Worm (Caenorhabditis elegans) whole organism, L4 larva: ENCODE measurements around the gene rrp-8.

Source experiments
- F44E2.7 ChIP-seq: fragments of 200-800 bp; sonication (Bioruptor generic); IDR thresholded peaks from 2 replicates; pipeline ENCODE4 v2.1.2; 2022; ENCODE audit warnings: missing genetic modification characterization, missing compliant biosample characterization
- R02D3.7 ChIP-seq: fragments of 150-350 bp; sonication (generic microtip); optimal IDR thresholded peaks from 3 replicates; lab custom pipeline; 2014; ENCODE audit warnings: missing biosample characterization, missing genetic modification characterization
- Y5F2A.4 ChIP-seq: fragments of 200-800 bp; sonication (Bioruptor generic); optimal IDR thresholded peaks from 2 replicates; lab custom pipeline; 2018; ENCODE audit warnings: mild to moderate bottlenecking, missing genetic modification characterization, missing compliant biosample characterization
- ZK337.2 ChIP-seq: fragments of 200-800 bp; sonication (Bioruptor generic); IDR thresholded peaks from 2 replicates; pipeline ENCODE4 v1.3.6; 2022; ENCODE audit warnings: missing genetic modification reagents, missing genetic modification characterization, missing compliant biosample characterization
- aha-1 ChIP-seq: fragments of 150-350 bp; peaks from one replicate; lab custom pipeline; 2014; ENCODE audit warnings: missing biosample characterization, missing genetic modification characterization
- aly-2 ChIP-seq: sonication (generic microtip); optimal IDR thresholded peaks from 2 replicates; lab custom pipeline; 2018; ENCODE audit warnings: missing biosample characterization, missing genetic modification characterization
- ama-1 ChIP-seq: fragments of 150-350 bp; optimal IDR thresholded peaks from 2 replicates; lab custom pipeline; 2014; ENCODE audit warnings: inconsistent platforms, mixed read lengths
- arid-1 ChIP-seq: fragments of 200-800 bp; sonication (Bioruptor generic); conservative IDR thresholded peaks from 2 replicates; pipeline ENCODE4 v1.3.6; 2022; ENCODE audit warnings: missing genetic modification reagents, missing genetic modification characterization, missing compliant biosample characterization
- ceh-28 ChIP-seq: fragments of 150-350 bp; optimal IDR thresholded peaks from 2 replicates; lab custom pipeline; 2014; ENCODE audit warnings: missing biosample characterization, missing genetic modification reagents, missing genetic modification characterization
- ceh-32 ChIP-seq: sonication (generic microtip); optimal IDR thresholded peaks from 2 replicates; lab custom pipeline; 2016; ENCODE audit warnings: mild to moderate bottlenecking, missing genetic modification characterization, missing compliant biosample characterization; ENCODE audit not compliant: poor library complexity
- ceh-62 ChIP-seq: sonication (generic microtip); optimal IDR thresholded peaks from 2 replicates; lab custom pipeline; 2017; ENCODE audit warnings: missing biosample characterization, missing genetic modification characterization
- ces-1 ChIP-seq: fragments of 150-350 bp; sonication (generic microtip); optimal IDR thresholded peaks from 4 replicates; lab custom pipeline; 2014; ENCODE audit warnings: missing biosample characterization, missing genetic modification reagents, missing genetic modification characterization
- ctbp-1 ChIP-seq: fragments of 200-800 bp; sonication (Bioruptor generic); IDR thresholded peaks from 2 replicates; pipeline ENCODE4 v1.3.6; 2022; ENCODE audit warnings: missing genetic modification reagents, missing genetic modification characterization, missing compliant biosample characterization
- daf-16 ChIP-seq, 3 experiments: sonication (generic microtip); optimal IDR thresholded peaks; 2 replicates each; lab custom pipeline; 2016 to 2017; ENCODE audit warnings: missing genetic modification characterization in 3 of 3, missing genetic modification reagents in 3 of 3, mild to moderate bottlenecking in 2 of 3, missing compliant biosample characterization in 2 of 3, missing biosample characterization in 1 of 3, moderate library complexity in 1 of 3
- daf-19 ChIP-seq: fragments of 200-800 bp; sonication (Bioruptor generic); conservative IDR thresholded peaks from 2 replicates; pipeline ENCODE4 v1.3.6; 2022; ENCODE audit warnings: missing genetic modification characterization, missing compliant biosample characterization
- dmd-8 ChIP-seq: fragments of 200-800 bp; sonication (Bioruptor generic); IDR thresholded peaks from 2 replicates; pipeline ENCODE4 v1.3.6; 2022; ENCODE audit warnings: missing genetic modification characterization, missing compliant biosample characterization
- fkh-10 ChIP-seq: fragments of 150-350 bp; optimal IDR thresholded peaks from 2 replicates; lab custom pipeline; 2014; ENCODE audit warnings: missing biosample characterization, missing genetic modification reagents, missing genetic modification characterization
- gei-8 ChIP-seq: fragments of 200-800 bp; sonication (Bioruptor generic); optimal IDR thresholded peaks from 2 replicates; lab custom pipeline; 2018; ENCODE audit warnings: mild to moderate bottlenecking, missing genetic modification characterization, missing compliant biosample characterization
- hif-1 ChIP-seq, 2 experiments: sonication (generic microtip); optimal IDR thresholded peaks; 2 replicates each; lab custom pipeline; 2016 to 2017; ENCODE audit warnings: missing compliant biosample characterization in 2 of 2, missing genetic modification characterization in 2 of 2, missing genetic modification reagents in 2 of 2, missing genotype in 2 of 2, mild to moderate bottlenecking in 1 of 2
- hlh-11 ChIP-seq: fragments of 200-800 bp; sonication (Bioruptor generic); optimal IDR thresholded peaks from 2 replicates; lab custom pipeline; 2018; ENCODE audit warnings: mild to moderate bottlenecking, missing genetic modification characterization, missing compliant biosample characterization
- hlh-30 ChIP-seq: sonication (generic microtip); optimal IDR thresholded peaks from 2 replicates; lab custom pipeline; 2017; ENCODE audit warnings: antibody characterized with exemption, mild to moderate bottlenecking, missing genetic modification characterization, missing compliant biosample characterization; ENCODE audit not compliant: insufficient read depth
- hmg-1.1 ChIP-seq: fragments of 200-800 bp; sonication (Bioruptor generic); IDR thresholded peaks from 2 replicates; pipeline ENCODE4 v1.3.6; 2022; ENCODE audit warnings: missing genetic modification reagents, missing genetic modification characterization, missing compliant biosample characterization
- lim-7 ChIP-seq: fragments of 200-800 bp; sonication (Bioruptor generic); IDR thresholded peaks from 2 replicates; pipeline ENCODE4 v1.3.6; 2022; ENCODE audit warnings: missing genetic modification characterization, missing compliant biosample characterization
- lin-15B ChIP-seq: fragments of 150-350 bp; sonication (generic microtip); optimal IDR thresholded peaks from 3 replicates; lab custom pipeline; 2014; ENCODE audit warnings: missing biosample characterization, missing genetic modification characterization
- lin-38 ChIP-seq: fragments of 200-800 bp; sonication (Bioruptor generic); IDR thresholded peaks from 2 replicates; pipeline ENCODE4 v1.3.6; 2022; ENCODE audit warnings: missing genetic modification reagents, missing genetic modification characterization, missing compliant biosample characterization
- lir-3 ChIP-seq: sonication (generic microtip); optimal IDR thresholded peaks from 2 replicates; lab custom pipeline; 2016; ENCODE audit warnings: mild to moderate bottlenecking, missing genetic modification characterization, missing compliant biosample characterization
- lsy-2 ChIP-seq, 2 experiments: fragments of 150-350 bp in 1 of 2; sonication (generic microtip) in 1 of 2; optimal IDR thresholded peaks; 2 replicates each; lab custom pipeline; 2014 to 2017; ENCODE audit warnings: missing biosample characterization in 2 of 2, missing genetic modification characterization in 2 of 2
- madf-5 ChIP-seq, 2 experiments: fragments of 200-800 bp; sonication (Bioruptor generic); IDR thresholded peaks; 2 replicates each; pipeline ENCODE4 v1.3.6; 2022; ENCODE audit warnings: missing compliant biosample characterization in 2 of 2, missing genetic modification characterization in 2 of 2
- mdl-1 ChIP-seq, 2 experiments: fragments of 150-350 bp in 1 of 2; sonication (generic microtip) in 1 of 2; optimal IDR thresholded peaks; 2 replicates each; lab custom pipeline; 2014 to 2017; ENCODE audit warnings: missing biosample characterization in 2 of 2, missing genetic modification characterization in 2 of 2
- mep-1 ChIP-seq: fragments of 150-350 bp; sonication (generic microtip); optimal IDR thresholded peaks from 3 replicates; lab custom pipeline; 2014; ENCODE audit warnings: missing biosample characterization, missing genetic modification characterization
- mxl-2 ChIP-seq: fragments of 200-800 bp; sonication (Bioruptor generic); conservative IDR thresholded peaks from 2 replicates; pipeline ENCODE4 v1.3.6; 2022; ENCODE audit warnings: missing genetic modification reagents, missing genetic modification characterization, missing compliant biosample characterization
- mxl-3 ChIP-seq: fragments of 200-800 bp; sonication (Bioruptor generic); optimal IDR thresholded peaks from 2 replicates; lab custom pipeline; 2018; ENCODE audit warnings: mild to moderate bottlenecking, missing genetic modification characterization, missing compliant biosample characterization
- nhr-111 ChIP-seq: fragments of 200-800 bp; sonication (Bioruptor generic); optimal IDR thresholded peaks from 2 replicates; lab custom pipeline; 2018; ENCODE audit warnings: mild to moderate bottlenecking, missing genetic modification characterization, missing compliant biosample characterization
- nhr-237 ChIP-seq: sonication (generic microtip); optimal IDR thresholded peaks from 2 replicates; lab custom pipeline; 2017; ENCODE audit warnings: missing biosample characterization, missing genetic modification characterization
- nhr-28 ChIP-seq: fragments of 150-350 bp; optimal IDR thresholded peaks from 2 replicates; lab custom pipeline; 2014; ENCODE audit warnings: missing biosample characterization, missing genetic modification characterization
- nhr-42 ChIP-seq: fragments of 200-800 bp; sonication (Bioruptor generic); IDR thresholded peaks from 2 replicates; pipeline ENCODE4 v1.3.6; 2022; ENCODE audit warnings: missing genetic modification characterization, missing compliant biosample characterization
- pha-4 ChIP-seq, 2 experiments: fragments of 150-350 bp in 1 of 2; fragments of 200-800 bp in 1 of 2; sonication (Bioruptor generic) in 1 of 2; IDR thresholded peaks in 1 of 2; optimal IDR thresholded peaks in 1 of 2; 2 replicates each; pipeline versions ENCODE4 v1.3.6 to Lab custom; 2014 to 2022; ENCODE audit warnings: missing genetic modification characterization in 2 of 2, missing genetic modification reagents in 2 of 2, missing biosample characterization in 1 of 2, missing compliant biosample characterization in 1 of 2
- rbr-2 ChIP-seq: sonication (generic microtip); optimal IDR thresholded peaks from 2 replicates; lab custom pipeline; 2016; ENCODE audit warnings: missing genotype, missing genetic modification characterization, missing compliant biosample characterization
- set-16 ChIP-seq: fragments of 200-800 bp; sonication (Bioruptor generic); IDR thresholded peaks from 2 replicates; pipeline ENCODE4 v1.3.6; 2022; ENCODE audit warnings: missing genetic modification reagents, missing genetic modification characterization, missing compliant biosample characterization
- unc-62 ChIP-seq, 3 experiments: fragments of 150-350 bp in 1 of 3; sonication (generic microtip); optimal IDR thresholded peaks in 2 of 3; peaks in 1 of 3; 1 replicate in 1 of 3; 2 replicates in 2 of 3; lab custom pipeline; 2014 to 2017; ENCODE audit warnings: missing biosample characterization in 3 of 3, missing genetic modification characterization in 3 of 3, missing genetic modification reagents in 3 of 3, missing genotype in 1 of 3
- zfp-3 ChIP-seq: fragments of 200-800 bp; sonication (Bioruptor generic); conservative IDR thresholded peaks from 2 replicates; pipeline ENCODE4 v1.3.6; 2022; ENCODE audit warnings: missing genetic modification reagents, missing genetic modification characterization, missing compliant biosample characterization

Gene rrp-8

ce11 chrIV:396373-396772, at the start of gene rrp-8:
Gene rrp-8 (plus strand): TSS chrIV:396545.
- TF ChIP-seq ZK337.2 (GFP tag; lab: Robert Waterston, UW) (no peak), ctbp-1 (GFP tag; lab: Robert Waterston, UW) (no peak), madf-5 (GFP tag; IDR thresholded peaks at IDR 0.05; lab: Robert Waterston, UW) (0 out of 4 replicates have a peak, but pooled peaks of 1 of the 2 experiments have one; percentile 30), lin-38 (GFP tag; lab: Robert Waterston, UW) (peak; percentile 49), set-16 (GFP tag; lab: Robert Waterston, UW) (no peak), pha-4 (GFP tag; IDR thresholded peaks at IDR 0.05; lab: Robert Waterston, UW) (peak; percentile 37; the same call in 1 of the 2 replicates), pha-4 (tag; optimal IDR thresholded peaks at IDR 0.05; lab: Kevin White, UChicago) (no peak), R02D3.7 (no peak), zfp-3 (GFP tag; lab: Robert Waterston, UW) (0 out of 2 replicates have a peak, but pooled peaks have one; percentile 36), fkh-10 (GFP tag; lab: Kevin White, UChicago) (no peak), ama-1 (lab: Kevin White, UChicago) (peak; percentile 1), lsy-2 (tag; optimal IDR thresholded peaks at IDR 0.05; lab: Kevin White, UChicago) (peak in 1 of 2 experiments; percentile 43), lin-15B (peak; percentile 5), lir-3 (tag; lab: Kevin White, UChicago) (no peak), aha-1 (tag; lab: Kevin White, UChicago) (peak; percentile 69), arid-1 (GFP tag; lab: Robert Waterston, UW) (peak; percentile 25; the same call in 1 of the 2 replicates), nhr-42 (GFP tag; lab: Robert Waterston, UW) (0 out of 2 replicates have a peak, but pooled peaks have one; percentile 43), ceh-28 (no peak)

ce11 chrIV:364983-365382, 31.4 kb upstream of the rrp-8 start:
- TF ChIP-seq dmd-8 (GFP tag; lab: Robert Waterston, UW) = no peak
- no peak for TF ChIP-seq gei-8 (GFP tag; lab: Kevin White, UChicago)
- no peak for TF ChIP-seq nhr-237
- peak; percentile 27 for TF ChIP-seq hlh-11 (tag; lab: Kevin White, UChicago)
- no peak for TF ChIP-seq mxl-2
- TF ChIP-seq hmg-1.1 (GFP tag; lab: Robert Waterston, UW) = no peak
- TF ChIP-seq F44E2.7 (GFP tag; lab: Robert Waterston, UW) = no peak
- peak in 1 of 2 experiments; percentile 85 for TF ChIP-seq hif-1 (tag; optimal IDR thresholded peaks at IDR 0.05; lab: Kevin White, UChicago)
- TF ChIP-seq mdl-1 (tag; optimal IDR thresholded peaks at IDR 0.05; lab: Kevin White, UChicago) = no peak
- TF ChIP-seq ceh-32 (tag; lab: Kevin White, UChicago) = no peak
- TF ChIP-seq daf-19 (GFP tag; lab: Robert Waterston, UW) = no peak
- TF ChIP-seq Y5F2A.4 (GFP tag; lab: Kevin White, UChicago) = no peak

ce11 chrIV:366406-366805, 29.9 kb upstream of the rrp-8 start:
- TF ChIP-seq nhr-111 (GFP tag; lab: Kevin White, UChicago) = no peak
- TF ChIP-seq lin-15B = no peak
- TF ChIP-seq set-16 (GFP tag; lab: Robert Waterston, UW) = no peak
- peak; percentile 90 for TF ChIP-seq aha-1 (tag; lab: Kevin White, UChicago)
- no peak for TF ChIP-seq aly-2
- TF ChIP-seq lsy-2 (tag; optimal IDR thresholded peaks at IDR 0.05; lab: Kevin White, UChicago) = peak in 1 of 2 experiments; percentile 70
- TF ChIP-seq daf-16 (GFP tag; optimal IDR thresholded peaks at IDR 0.05; lab: Kevin White, UChicago) = peak in 1 of 2 experiments; percentile 61
- TF ChIP-seq daf-16 (tag; optimal IDR thresholded peaks at IDR 0.05; lab: Kevin White, UChicago) = no peak
- TF ChIP-seq mep-1 = peak; percentile 37
- no peak for TF ChIP-seq ces-1
- peak; percentile 13 for TF ChIP-seq nhr-28 (tag; lab: Kevin White, UChicago)
- no peak for TF ChIP-seq ceh-62 (tag; lab: Kevin White, UChicago)
- no peak for TF ChIP-seq nhr-237
- peak in 1 of 2 experiments; percentile 49 for TF ChIP-seq mdl-1 (tag; optimal IDR thresholded peaks at IDR 0.05; lab: Kevin White, UChicago)
- no peak for TF ChIP-seq arid-1 (GFP tag; lab: Robert Waterston, UW)
- TF ChIP-seq mxl-3 (GFP tag; lab: Kevin White, UChicago) = no peak
- TF ChIP-seq rbr-2 (tag; lab: Kevin White, UChicago) = peak; percentile 53
- peak in 1 of 2 experiments; percentile 91 for TF ChIP-seq unc-62 (GFP tag; optimal IDR thresholded peaks at IDR 0.05 in 1 of 2; lab: Kevin White, UChicago)
- no peak for TF ChIP-seq unc-62 (tag; optimal IDR thresholded peaks at IDR 0.05; lab: Kevin White, UChicago)
- no peak for TF ChIP-seq lim-7 (GFP tag; lab: Robert Waterston, UW)
- peak; percentile 23 for TF ChIP-seq hlh-11 (tag; lab: Kevin White, UChicago)
- no peak for TF ChIP-seq gei-8 (GFP tag; lab: Kevin White, UChicago)
- no peak for TF ChIP-seq daf-19 (GFP tag; lab: Robert Waterston, UW)
- TF ChIP-seq hlh-30 = peak; percentile 32
